Worm (Caenorhabditis elegans) whole organism, young adult: Measurements from ENCODE around the gene vps-50.
A peak's percentile ranks its signal among the peaks of the same experiment; 100 is the strongest.

ENCODE experiments used
- B0035.1 ChIP-seq: sonication (generic microtip); optimal IDR thresholded peaks from 2 replicates; lab custom pipeline; 2016; ENCODE audit warnings: missing genetic modification characterization, mild to moderate bottlenecking, missing compliant biosample characterization, missing genotype, missing genetic modification reagents
- B0336.3 ChIP-seq: fragments of 200-800 bp; sonication (Bioruptor generic); IDR thresholded peaks from 2 replicates; pipeline ENCODE4 v1.3.6; 2022; ENCODE audit warnings: missing genetic modification characterization, missing compliant biosample characterization
- F22D6.2 ChIP-seq: sonication (generic microtip); optimal IDR thresholded peaks from 2 replicates; lab custom pipeline; 2016; ENCODE audit warnings: mild to moderate bottlenecking, missing genetic modification characterization, missing compliant biosample characterization
- K12H6.12 ChIP-seq: fragments of 200-800 bp; sonication (Bioruptor generic); optimal IDR thresholded peaks from 2 replicates; lab custom pipeline; 2018; ENCODE audit warnings: mild to moderate bottlenecking, missing genetic modification characterization, missing compliant biosample characterization
- T26A5.8 ChIP-seq: sonication (generic microtip); optimal IDR thresholded peaks from 2 replicates; lab custom pipeline; 2016; ENCODE audit warnings: missing genetic modification characterization, missing compliant biosample characterization
- ama-1 ChIP-seq, 3 experiments: fragments of 150-350 bp in 1 of 3; sonication (generic microtip) in 2 of 3; optimal IDR thresholded peaks; 2 replicates each; lab custom pipeline; 2014 to 2018; ENCODE audit warnings: missing biosample characterization in 2 of 3, missing genetic modification characterization in 2 of 3, missing genetic modification reagents in 2 of 3
- aptf-3 ChIP-seq: fragments of 200-800 bp; sonication (Bioruptor generic); IDR thresholded peaks from 2 replicates; pipeline ENCODE4 v1.3.6; 2022; ENCODE audit warnings: missing genetic modification characterization, missing compliant biosample characterization
- attf-3 ChIP-seq: fragments of 200-800 bp; sonication (Bioruptor generic); conservative IDR thresholded peaks from 2 replicates; pipeline ENCODE4 v1.3.6; 2022; ENCODE audit warnings: missing genetic modification reagents, missing genetic modification characterization, missing compliant biosample characterization
- attf-5 ChIP-seq: fragments of 200-800 bp; sonication (Bioruptor generic); optimal IDR thresholded peaks from 2 replicates; lab custom pipeline; 2018; ENCODE audit warnings: mild to moderate bottlenecking, missing genetic modification characterization, missing compliant biosample characterization
- cebp-1 ChIP-seq, 2 experiments: fragments of 200-800 bp in 1 of 2; sonication (Bioruptor generic) in 1 of 2; sonication (generic microtip) in 1 of 2; IDR thresholded peaks in 1 of 2; optimal IDR thresholded peaks in 1 of 2; 2 replicates each; pipeline versions ENCODE4 v1.3.6 to Lab custom; 2017 to 2022; ENCODE audit warnings: missing compliant biosample characterization in 2 of 2, missing genetic modification characterization in 2 of 2, mild to moderate bottlenecking in 1 of 2, missing genetic modification reagents in 1 of 2, moderate library complexity in 1 of 2
- cebp-2 ChIP-seq: fragments of 200-800 bp; sonication (Bioruptor generic); IDR thresholded peaks from 2 replicates; pipeline ENCODE4 v1.3.6; 2022; ENCODE audit warnings: missing genetic modification characterization, missing compliant biosample characterization
- ceh-27 ChIP-seq: fragments of 200-800 bp; sonication (Bioruptor generic); optimal IDR thresholded peaks from 2 replicates; lab custom pipeline; 2018; ENCODE audit warnings: mild to moderate bottlenecking, missing genetic modification characterization, moderate library complexity, missing compliant biosample characterization
- chd-7 ChIP-seq: sonication (generic microtip); optimal IDR thresholded peaks from 2 replicates; lab custom pipeline; 2016; ENCODE audit warnings: mild to moderate bottlenecking, missing genetic modification characterization, moderate library complexity, missing compliant biosample characterization
- dox-1 ChIP-seq: fragments of 200-800 bp; sonication (Bioruptor generic); IDR thresholded peaks from 2 replicates; pipeline ENCODE4 v1.3.6; 2022; ENCODE audit warnings: missing genetic modification reagents, missing genetic modification characterization, missing compliant biosample characterization
- hmg-1.2 ChIP-seq: fragments of 200-800 bp; sonication (Bioruptor generic); IDR thresholded peaks from 2 replicates; pipeline ENCODE4 v1.3.6; 2022; ENCODE audit warnings: missing genetic modification reagents, missing genetic modification characterization, missing compliant biosample characterization
- hrde-1 ChIP-seq: sonication (generic microtip); optimal IDR thresholded peaks from 2 replicates; lab custom pipeline; 2016; ENCODE audit warnings: missing genetic modification characterization, mild to moderate bottlenecking, missing compliant biosample characterization, moderate library complexity, missing genotype, missing genetic modification reagents, borderline replicate concordance
- hsf-1 ChIP-seq: fragments of 200-800 bp; sonication (Bioruptor generic); IDR thresholded peaks from 2 replicates; pipeline ENCODE4 v1.3.6; 2022; ENCODE audit warnings: missing genetic modification reagents, missing genetic modification characterization, missing compliant biosample characterization
- let-607 ChIP-seq, 2 experiments: fragments of 200-800 bp in 1 of 2; sonication (Bioruptor generic) in 1 of 2; sonication (generic microtip) in 1 of 2; optimal IDR thresholded peaks; 2 replicates each; lab custom pipeline; 2016 to 2018; ENCODE audit warnings: mild to moderate bottlenecking in 2 of 2, missing compliant biosample characterization in 2 of 2, missing genetic modification characterization in 2 of 2, moderate library complexity in 2 of 2, missing genotype in 1 of 2
- lin-26 ChIP-seq: fragments of 200-800 bp; sonication (Bioruptor generic); IDR thresholded peaks from 2 replicates; pipeline ENCODE4 v1.3.6; 2022; ENCODE audit warnings: missing genetic modification reagents, missing genetic modification characterization, missing compliant biosample characterization
- lin-54 ChIP-seq: fragments of 200-800 bp; sonication (Bioruptor generic); optimal IDR thresholded peaks from 2 replicates; lab custom pipeline; 2018; ENCODE audit warnings: mild to moderate bottlenecking, missing genetic modification characterization, missing compliant biosample characterization
- lsy-27 ChIP-seq: sonication (generic microtip); optimal IDR thresholded peaks from 2 replicates; lab custom pipeline; 2017; ENCODE audit warnings: missing genetic modification characterization, mild to moderate bottlenecking, missing compliant biosample characterization, antibody characterized with exemption, missing genotype, borderline replicate concordance; ENCODE audit not compliant: insufficient read depth
- madf-6 ChIP-seq: fragments of 200-800 bp; sonication (Bioruptor generic); IDR thresholded peaks from 2 replicates; pipeline ENCODE4 v1.3.6; 2022; ENCODE audit warnings: missing genetic modification reagents, missing genetic modification characterization, missing compliant biosample characterization
- madf-8 ChIP-seq: fragments of 200-800 bp; sonication (Bioruptor generic); conservative IDR thresholded peaks from 2 replicates; pipeline ENCODE4 v1.3.6; 2022; ENCODE audit warnings: missing genetic modification reagents, missing genetic modification characterization, missing compliant biosample characterization
- mcd-1 ChIP-seq: fragments of 200-800 bp; sonication (Bioruptor generic); IDR thresholded peaks from 2 replicates; pipeline ENCODE4 v1.3.6; 2022; ENCODE audit warnings: missing genetic modification reagents, missing genetic modification characterization, missing compliant biosample characterization
- mes-4 ChIP-seq: sonication (generic microtip); optimal IDR thresholded peaks from 2 replicates; lab custom pipeline; 2016; ENCODE audit warnings: missing genotype, missing genetic modification characterization, missing compliant biosample characterization
- mxl-1 ChIP-seq: sonication (generic microtip); optimal IDR thresholded peaks from 2 replicates; lab custom pipeline; 2016; ENCODE audit warnings: missing genetic modification characterization, missing compliant biosample characterization
- nfyb-1 ChIP-seq: fragments of 200-800 bp; sonication (Bioruptor generic); IDR thresholded peaks from 2 replicates; pipeline ENCODE4 v1.3.6; 2022; ENCODE audit warnings: missing genetic modification reagents, missing genetic modification characterization, missing compliant biosample characterization
- nhr-80 ChIP-seq: sonication (generic microtip); optimal IDR thresholded peaks from 2 replicates; lab custom pipeline; 2016; ENCODE audit warnings: missing genetic modification characterization, missing compliant biosample characterization
- nhr-90 ChIP-seq: sonication (generic microtip); optimal IDR thresholded peaks from 2 replicates; lab custom pipeline; 2016; ENCODE audit warnings: missing genotype, mild to moderate bottlenecking, missing genetic modification characterization, missing compliant biosample characterization
- rcor-1 ChIP-seq: fragments of 200-800 bp; sonication (Bioruptor generic); IDR thresholded peaks from 2 replicates; pipeline ENCODE4 v1.3.6; 2022; ENCODE audit warnings: missing genetic modification reagents, missing genetic modification characterization, missing compliant biosample characterization
- snpc-1.3 ChIP-seq: sonication (generic microtip); optimal IDR thresholded peaks from 2 replicates; lab custom pipeline; 2017; ENCODE audit warnings: missing genetic modification characterization, mild to moderate bottlenecking, missing compliant biosample characterization, antibody characterized with exemption, moderate library complexity, missing genotype, missing genetic modification reagents; ENCODE audit not compliant: insufficient read depth
- somi-1 ChIP-seq: fragments of 200-800 bp; sonication (Bioruptor generic); optimal IDR thresholded peaks from 2 replicates; lab custom pipeline; 2018; ENCODE audit warnings: mild to moderate bottlenecking, missing genetic modification characterization, missing compliant biosample characterization
- xnd-1 ChIP-seq: sonication (generic microtip); optimal IDR thresholded peaks from 2 replicates; lab custom pipeline; 2016; ENCODE audit warnings: missing genotype, missing genetic modification reagents, missing genetic modification characterization, missing compliant biosample characterization
- zfh-2 ChIP-seq: fragments of 200-800 bp; sonication (Bioruptor generic); conservative IDR thresholded peaks from 2 replicates; pipeline ENCODE4 v1.3.6; 2022; ENCODE audit warnings: missing genetic modification reagents, missing genetic modification characterization, missing compliant biosample characterization
- zim-3 ChIP-seq: sonication (generic microtip); optimal IDR thresholded peaks from 2 replicates; lab custom pipeline; 2017; ENCODE audit warnings: mild to moderate bottlenecking, missing genetic modification characterization, moderate library complexity, missing compliant biosample characterization

Gene vps-50

DNA sequence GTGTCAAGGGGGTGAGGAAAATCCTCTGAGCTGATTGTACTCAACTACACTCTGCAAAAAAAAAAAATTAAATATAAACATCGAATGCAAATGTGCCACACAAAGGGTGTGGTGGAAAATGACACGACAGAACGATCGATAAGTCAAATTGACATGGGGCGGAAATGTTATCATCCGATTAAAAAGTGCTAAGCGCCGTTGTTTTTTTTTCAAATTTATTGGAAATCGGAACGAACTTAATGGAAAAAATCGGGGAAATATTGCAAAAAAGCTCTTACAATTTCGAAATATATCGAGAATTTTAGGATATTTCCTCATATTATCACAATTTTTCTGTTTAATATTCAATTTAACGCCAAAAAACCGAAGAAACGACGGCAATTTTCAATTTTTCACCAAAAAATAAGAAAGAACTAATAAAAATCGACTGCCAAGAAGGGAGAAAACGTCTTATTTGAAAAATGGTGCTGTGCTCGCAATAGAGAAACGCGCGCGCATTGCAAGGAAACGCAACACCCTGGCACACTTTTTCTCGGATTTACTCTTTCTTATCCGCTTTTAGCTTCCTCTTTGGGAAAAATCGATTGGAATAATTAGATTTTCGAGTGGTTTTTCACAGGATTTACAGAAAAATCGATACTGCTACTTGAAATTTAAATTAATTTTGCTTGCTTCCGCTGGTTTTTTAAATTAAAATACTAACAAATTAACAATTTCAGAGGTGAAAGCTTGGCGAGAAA lies at the start of gene vps-50, which contains the start of gene cey-4:
Gene vps-50 (plus strand): TSS at position 541 of the 740 bp plus-strand sequence.
Gene cey-4 (minus strand): TSS at position 51 of the 740 bp plus-strand sequence.
- TF ChIP-seq let-607 (tag; optimal IDR thresholded peaks at IDR 0.05; lab: Kevin White, UChicago) (peak; percentile 44 to 71), lin-26 (GFP tag; lab: Robert Waterston, UW) (no peak), zim-3 (tag; lab: Kevin White, UChicago) (no peak), cebp-1 (GFP tag; IDR thresholded peaks at IDR 0.05; lab: Robert Waterston, UW) (no peak), cebp-1 (tag; optimal IDR thresholded peaks at IDR 0.05; lab: Kevin White, UChicago) (peak; percentile 3), xnd-1 (tag; lab: Kevin White, UChicago) (no peak), mes-4 (tag; lab: Kevin White, UChicago) (no peak), nhr-80 (tag; lab: Kevin White, UChicago) (peak; percentile 8), attf-5 (GFP tag; lab: Kevin White, UChicago) (peak; percentile 19), rcor-1 (GFP tag; lab: Robert Waterston, UW) (no peak), cebp-2 (GFP tag; lab: Robert Waterston, UW) (no peak)
- TF ChIP-seq, all 124 proteins: peak for 4

DNA sequence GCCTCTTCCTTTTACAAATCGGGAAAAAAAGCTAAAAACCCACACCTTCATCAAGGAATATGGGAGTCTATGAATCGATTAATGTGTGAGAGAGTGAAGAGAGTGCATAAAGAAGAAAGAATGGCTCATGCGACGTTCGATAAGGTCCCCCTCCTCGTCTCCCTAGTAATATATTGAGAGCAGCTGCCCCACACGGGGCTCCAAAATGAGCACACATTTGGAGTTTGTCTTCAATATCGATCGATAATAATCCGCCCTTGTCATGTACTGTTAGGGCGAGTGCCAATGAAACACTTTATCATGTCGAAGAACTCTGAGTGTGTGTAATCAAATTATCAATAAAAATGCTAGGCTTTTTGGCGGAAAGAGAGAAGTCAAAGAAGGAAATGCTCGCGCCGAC lies 49.7 kb upstream of the vps-50 start:
- TF ChIP-seq aptf-3 (GFP tag; lab: Robert Waterston, UW) (0 out of 2 replicates have a peak, but pooled peaks have one; percentile 51), lsy-27 (no peak), dox-1 (GFP tag; lab: Robert Waterston, UW) (0 out of 2 replicates have a peak, but pooled peaks have one; percentile 23), attf-3 (GFP tag; lab: Robert Waterston, UW) (no peak), lin-26 (GFP tag; lab: Robert Waterston, UW) (0 out of 2 replicates have a peak, but pooled peaks have one; percentile 8), nhr-80 (tag; lab: Kevin White, UChicago) (peak; percentile 42), F22D6.2 (tag; lab: Kevin White, UChicago) (no peak), ama-1 (optimal IDR thresholded peaks at IDR 0.05; lab: Kevin White, UChicago) (peak; percentile 29), ama-1 (GFP tag; optimal IDR thresholded peaks at IDR 0.05; lab: Kevin White, UChicago) (no peak), mxl-1 (tag; lab: Kevin White, UChicago) (no peak), cebp-2 (GFP tag; lab: Robert Waterston, UW) (peak; percentile 29; the same call in 1 of the 2 replicates), hrde-1 (no peak)
- TF ChIP-seq, all 124 proteins: peak for 6

ce11 chrIII:10819778-10820177 lies 49.2 kb upstream of the vps-50 start:
- TF ChIP-seq mcd-1 (GFP tag; lab: Robert Waterston, UW) (peak; percentile 35; the same call in 1 of the 2 replicates), zfh-2 (GFP tag; lab: Robert Waterston, UW) (peak; percentile 82), ama-1 (optimal IDR thresholded peaks at IDR 0.05; lab: Kevin White, UChicago) (no peak), ama-1 (GFP tag; optimal IDR thresholded peaks at IDR 0.05; lab: Kevin White, UChicago) (no peak), madf-6 (GFP tag; lab: Robert Waterston, UW) (0 out of 2 replicates have a peak, but pooled peaks have one; percentile 17), ceh-27 (GFP tag; lab: Kevin White, UChicago) (no peak), lin-54 (GFP tag; lab: Kevin White, UChicago) (peak; percentile 26), F22D6.2 (tag; lab: Kevin White, UChicago) (no peak), nhr-80 (tag; lab: Kevin White, UChicago) (peak; percentile 4), T26A5.8 (tag; lab: Kevin White, UChicago) (no peak), hsf-1 (GFP tag; lab: Robert Waterston, UW) (no peak), B0035.1 (tag; lab: Kevin White, UChicago) (no peak), somi-1 (GFP tag; lab: Kevin White, UChicago) (peak; percentile 21), hmg-1.2 (peak; percentile 51; the same call in 1 of the 2 replicates), chd-7 (tag; lab: Kevin White, UChicago) (peak; percentile 65), nhr-90 (tag; lab: Kevin White, UChicago) (peak; percentile 20), cebp-2 (GFP tag; lab: Robert Waterston, UW) (peak; percentile 77; the same call in 1 of the 2 replicates), nfyb-1 (GFP tag; lab: Robert Waterston, UW) (peak; percentile 74; the same call in 1 of the 2 replicates), snpc-1.3 (tag; lab: Kevin White, UChicago) (no peak), madf-8 (GFP tag; lab: Robert Waterston, UW) (no peak), B0336.3 (GFP tag; lab: Robert Waterston, UW) (no peak), cebp-1 (GFP tag; IDR thresholded peaks at IDR 0.05; lab: Robert Waterston, UW) (no peak), cebp-1 (tag; optimal IDR thresholded peaks at IDR 0.05; lab: Kevin White, UChicago) (peak; percentile 34), K12H6.12 (tag; lab: Kevin White, UChicago) (peak; percentile 52)
